ENCODE assay signal across 1 fruit fly cellular context in genomic region chr2L:8694250-8694704, dm6.
A peak's percentile ranks its signal among the peaks of the same experiment; 100 is the strongest.
TF ChIP-seq lines count a peak whose summit lies in the region.

No protein-coding gene starts in this region.

TF ChIP-seq in whole organism, embryonic, 481 proteins besides CTCF, POLR2A, EP300 and RAD21 (continued from another document):
- TF ChIP-seq Atf6 (GFP tag; IDR thresholded peaks at IDR 0.05; lab: Robert Waterston, UW) (peak; percentile 47; the same call in 1 of the 2 replicates), rib (GFP tag; IDR thresholded peaks at IDR 0.05; lab: Robert Waterston, UW) (peak; percentile 52), z (GFP tag; IDR thresholded peaks at IDR 0.05; lab: Robert Waterston, UW) (0 out of 3 replicates have a peak, but pooled peaks have one; percentile 13), CG18011 (GFP tag; optimal IDR thresholded peaks at IDR 0.05; lab: Kevin White, UChicago) (no peak), CG31388 (GFP tag; optimal IDR thresholded peaks at IDR 0.05; lab: Kevin White, UChicago) (no peak), HLH54F (GFP tag; optimal IDR thresholded peaks at IDR 0.05; lab: Kevin White, UChicago) (no peak), ttk (GFP tag; IDR thresholded peaks at IDR 0.05; lab: Robert Waterston, UW) (no peak), Pdp1 (GFP tag; optimal IDR thresholded peaks at IDR 0.05; lab: Kevin White, UChicago) (peak in 1 of 2 experiments; percentile 34), CG3838 (GFP tag; optimal IDR thresholded peaks at IDR 0.05; lab: Kevin White, UChicago) (no peak), CG18476 (GFP tag; optimal IDR thresholded peaks at IDR 0.05; lab: Kevin White, UChicago) (no peak), Sry-β (GFP tag; optimal IDR thresholded peaks at IDR 0.05; lab: Kevin White, UChicago) (no peak), fd64A (GFP tag; optimal IDR thresholded peaks at IDR 0.05; lab: Kevin White, UChicago) (peak; percentile 34), lab (GFP tag; optimal IDR thresholded peaks at IDR 0.05; lab: Kevin White, UChicago) (peak; percentile 85), chif (GFP tag; optimal IDR thresholded peaks at IDR 0.05; lab: Kevin White, UChicago) (no peak), CHES-1-like (GFP tag; optimal IDR thresholded peaks at IDR 0.05; lab: Kevin White, UChicago) (no peak), sens (GFP tag; lab: Kevin White, UChicago) (peak; percentile 73), CG30431 (GFP tag; optimal IDR thresholded peaks at IDR 0.05; lab: Kevin White, UChicago) (no peak), aop (GFP tag; IDR thresholded peaks at IDR 0.05; lab: Robert Waterston, UW) (no peak), CG1602 (GFP tag; optimal IDR thresholded peaks at IDR 0.05; lab: Kevin White, UChicago) (no peak), ATbp (GFP tag; optimal IDR thresholded peaks at IDR 0.05; lab: Kevin White, UChicago) (peak; percentile 30), mld (GFP tag; IDR thresholded peaks at IDR 0.05; lab: Robert Waterston, UW; ENCODE audit: partially characterized antibody) (no peak), nerfin-2 (GFP tag; IDR thresholded peaks at IDR 0.05; lab: Robert Waterston, UW; ENCODE audit: partially characterized antibody) (no peak), CG14965 (GFP tag; optimal IDR thresholded peaks at IDR 0.05; lab: Kevin White, UChicago; ENCODE audit: borderline replicate concordance) (no peak), sna (GFP tag; IDR thresholded peaks at IDR 0.05; lab: Robert Waterston, UW; ENCODE audit: partially characterized antibody) (no peak), CG6654 (GFP tag; optimal IDR thresholded peaks at IDR 0.05; lab: Kevin White, UChicago) (no peak), CG31224 (GFP tag; IDR thresholded peaks at IDR 0.05; lab: Robert Waterston, UW) (0 out of 2 replicates have a peak, but pooled peaks have one; percentile 13), Hmr (GFP tag; optimal IDR thresholded peaks at IDR 0.05; lab: Kevin White, UChicago) (peak; percentile 66), CG12769 (tag; optimal IDR thresholded peaks at IDR 0.05; lab: Kevin White, UChicago) (peak; percentile 0), CG11093 (GFP tag; IDR thresholded peaks at IDR 0.05; lab: Robert Waterston, UW) (no peak), dan (GFP tag; IDR thresholded peaks at IDR 0.05; lab: Robert Waterston, UW) (no peak), Jarid2 (GFP tag; optimal IDR thresholded peaks at IDR 0.05; lab: Kevin White, UChicago) (no peak), Usf (GFP tag; optimal IDR thresholded peaks at IDR 0.05; lab: Kevin White, UChicago) (no peak), bbx (GFP tag; IDR thresholded peaks at IDR 0.05; lab: Robert Waterston, UW; ENCODE audit: partially characterized antibody) (no peak), CG3995 (GFP tag; optimal IDR thresholded peaks at IDR 0.05; lab: Kevin White, UChicago) (no peak), CG3847 (GFP tag; IDR thresholded peaks at IDR 0.05; lab: Robert Waterston, UW) (0 out of 2 replicates have a peak, but pooled peaks have one; percentile 23), run (tag; optimal IDR thresholded peaks at IDR 0.05; lab: Kevin White, UChicago) (no peak), tio (GFP tag; optimal IDR thresholded peaks at IDR 0.05; lab: Kevin White, UChicago) (no peak), CG17328 (GFP tag; IDR thresholded peaks at IDR 0.05; lab: Robert Waterston, UW) (no peak), CG9437 (GFP tag; optimal IDR thresholded peaks at IDR 0.05; lab: Kevin White, UChicago) (no peak), chm (GFP tag; IDR thresholded peaks at IDR 0.05; lab: Robert Waterston, UW) (peak; percentile 63; the same call in 1 of the 2 replicates), CG15011 (GFP tag; optimal IDR thresholded peaks at IDR 0.05; lab: Kevin White, UChicago) (peak; percentile 10), CG1024 (GFP tag; IDR thresholded peaks at IDR 0.05; lab: Robert Waterston, UW) (no peak), Mes4 (GFP tag; optimal IDR thresholded peaks at IDR 0.05; lab: Kevin White, UChicago) (no peak), en (GFP tag; optimal IDR thresholded peaks at IDR 0.05; lab: Kevin White, UChicago) (no peak), CG12236 (GFP tag; optimal IDR thresholded peaks at IDR 0.05; lab: Kevin White, UChicago) (no peak), Nf-YA (GFP tag; IDR thresholded peaks at IDR 0.05; lab: Robert Waterston, UW) (no peak), CG12219 (GFP tag; optimal IDR thresholded peaks at IDR 0.05; lab: Kevin White, UChicago) (peak; percentile 43), CG15514 (GFP tag; optimal IDR thresholded peaks at IDR 0.05; lab: Kevin White, UChicago) (peak; percentile 42), sr (GFP tag; IDR thresholded peaks at IDR 0.05; lab: Robert Waterston, UW) (no peak), Atf-2 (GFP tag; optimal IDR thresholded peaks at IDR 0.05; lab: Kevin White, UChicago) (no peak), Gug (GFP tag; IDR thresholded peaks at IDR 0.05; lab: Robert Waterston, UW) (no peak), tll (GFP tag; optimal IDR thresholded peaks at IDR 0.05; lab: Kevin White, UChicago) (no peak), CG7987 (GFP tag; optimal IDR thresholded peaks at IDR 0.05; lab: Kevin White, UChicago) (peak; percentile 94), CG16815 (GFP tag; optimal IDR thresholded peaks at IDR 0.05; lab: Kevin White, UChicago) (no peak), CG3163 (GFP tag; optimal IDR thresholded peaks at IDR 0.05; lab: Kevin White, UChicago) (no peak), Med (GFP tag; lab: Kevin White, UChicago) (peak; percentile 80), CG10543 (GFP tag; optimal IDR thresholded peaks at IDR 0.05; lab: Kevin White, UChicago) (peak; percentile 87), CrebB (tag; optimal IDR thresholded peaks at IDR 0.05; lab: Kevin White, UChicago) (peak; percentile 55), exex (tag; optimal IDR thresholded peaks at IDR 0.05; lab: Kevin White, UChicago) (peak; percentile 98), CG33557 (GFP tag; optimal IDR thresholded peaks at IDR 0.05; lab: Kevin White, UChicago) (no peak), CG7786 (GFP tag; optimal IDR thresholded peaks at IDR 0.05; lab: Kevin White, UChicago) (no peak), row (GFP tag; IDR thresholded peaks at IDR 0.05; lab: Robert Waterston, UW) (peak; percentile 10; the same call in 1 of the 3 replicates), CG2678 (tag; optimal IDR thresholded peaks at IDR 0.05; lab: Kevin White, UChicago) (peak; percentile 48), Ptx1 (GFP tag; IDR thresholded peaks at IDR 0.05; lab: Robert Waterston, UW) (no peak), her (GFP tag; optimal IDR thresholded peaks at IDR 0.05; lab: Kevin White, UChicago) (no peak), CG5245 (GFP tag; optimal IDR thresholded peaks at IDR 0.05; lab: Kevin White, UChicago) (no peak), ash1 (GFP tag; optimal IDR thresholded peaks at IDR 0.05; lab: Kevin White, UChicago) (peak; percentile 35), CG12104 (GFP tag; optimal IDR thresholded peaks at IDR 0.05; lab: Kevin White, UChicago) (peak; percentile 13), bigmax (GFP tag; optimal IDR thresholded peaks at IDR 0.05; lab: Kevin White, UChicago) (no peak), psq (GFP tag; optimal IDR thresholded peaks at IDR 0.05; lab: Kevin White, UChicago) (no peak), Rfx (GFP tag; IDR thresholded peaks at IDR 0.05; lab: Robert Waterston, UW) (peak; percentile 41; the same call in 1 of the 2 replicates), YL-1 (GFP tag; optimal IDR thresholded peaks at IDR 0.05; lab: Kevin White, UChicago) (no peak), pan (optimal IDR thresholded peaks at IDR 0.05; lab: Kevin White, UChicago) (no peak), pan (GFP tag; optimal IDR thresholded peaks at IDR 0.05 in 1 of 2, IDR thresholded peaks at IDR 0.05 in 1 of 2) (no peak), abd-A (tag; optimal IDR thresholded peaks at IDR 0.05; lab: Kevin White, UChicago) (peak; percentile 60), chinmo (GFP tag; IDR thresholded peaks at IDR 0.05; lab: Robert Waterston, UW; ENCODE audit: partially characterized antibody) (peak; percentile 87), sqz (GFP tag; optimal IDR thresholded peaks at IDR 0.05; lab: Kevin White, UChicago) (peak; percentile 13), CG9876 (GFP tag; optimal IDR thresholded peaks at IDR 0.05; lab: Kevin White, UChicago) (no peak), chn (GFP tag; optimal IDR thresholded peaks at IDR 0.05; lab: Kevin White, UChicago) (no peak), CG17568 (GFP tag; optimal IDR thresholded peaks at IDR 0.05; lab: Kevin White, UChicago) (peak; percentile 45), schlank (tag; optimal IDR thresholded peaks at IDR 0.05; lab: Kevin White, UChicago) (peak; percentile 34), ems (GFP tag; optimal IDR thresholded peaks at IDR 0.05; lab: Kevin White, UChicago) (no peak), CG8290 (GFP tag; optimal IDR thresholded peaks at IDR 0.05; lab: Kevin White, UChicago) (no peak), CG8290 (tag; optimal IDR thresholded peaks at IDR 0.05; lab: Kevin White, UChicago) (peak in 1 of 2 experiments; percentile 37), croc (GFP tag; conservative IDR thresholded peaks at IDR 0.05; lab: Robert Waterston, UW) (no peak), dati (GFP tag; IDR thresholded peaks at IDR 0.05; lab: Robert Waterston, UW) (no peak), sc (optimal IDR thresholded peaks at IDR 0.05; lab: Kevin White, UChicago) (no peak), sc (GFP tag; optimal IDR thresholded peaks at IDR 0.05; lab: Kevin White, UChicago) (no peak), lmd (GFP tag; IDR thresholded peaks at IDR 0.05; lab: Robert Waterston, UW) (no peak), eyg (GFP tag; optimal IDR thresholded peaks at IDR 0.05; lab: Kevin White, UChicago) (no peak), CG17359 (tag; optimal IDR thresholded peaks at IDR 0.05; lab: Kevin White, UChicago) (peak; percentile 13), ato (GFP tag; IDR thresholded peaks at IDR 0.05; lab: Robert Waterston, UW; ENCODE audit: partially characterized antibody) (no peak), jing (GFP tag; optimal IDR thresholded peaks at IDR 0.05; lab: Kevin White, UChicago) (no peak), Hey (tag; optimal IDR thresholded peaks at IDR 0.05; lab: Kevin White, UChicago) (peak; percentile 89), Blimp-1 (GFP tag; optimal IDR thresholded peaks at IDR 0.05; lab: Kevin White, UChicago) (no peak), danr (GFP tag; IDR thresholded peaks at IDR 0.05; lab: Robert Waterston, UW) (0 out of 2 replicates have a peak, but pooled peaks have one; percentile 17), pros (GFP tag; optimal IDR thresholded peaks at IDR 0.05; lab: Kevin White, UChicago) (no peak)
